Fruit fly (Drosophila melanogaster): ENCODE data around the gene CG15764.

- no peak for TF ChIP-seq psq (optimal IDR thresholded peaks at IDR 0.05)
- TF ChIP-seq usp (GFP tag; optimal IDR thresholded peaks at IDR 0.05): no peak
- no peak for TF ChIP-seq Dll (optimal IDR thresholded peaks at IDR 0.05)
- TF ChIP-seq pan (optimal IDR thresholded peaks at IDR 0.05): no peak
- no peak for TF ChIP-seq EcR (GFP tag; optimal IDR thresholded peaks at IDR 0.05)
- no peak for TF ChIP-seq CG8478 (optimal IDR thresholded peaks at IDR 0.05)
Observed at dm6 chrX:5892512-5892911, 23.6 kb downstream of the CG15764 start.
